Worm (Caenorhabditis elegans) whole organism, mixed stage, embryonic: Measurements from ENCODE around the gene F49F1.12.

Source experiments
- bed-3 ChIP-seq: fragments of 200-800 bp; sonication (Bioruptor generic); optimal IDR thresholded peaks from 3 replicates; lab custom pipeline; 2018; ENCODE audit warnings: mild to moderate bottlenecking, missing genetic modification characterization, moderate library complexity, missing compliant biosample characterization
- ceh-39 ChIP-seq: fragments of 150-350 bp; optimal IDR thresholded peaks from 2 replicates; lab custom pipeline; 2014; ENCODE audit warnings: missing biosample characterization, missing genetic modification characterization
- ceh-43 ChIP-seq: fragments of 200-800 bp; sonication (Bioruptor generic); optimal IDR thresholded peaks from 2 replicates; lab custom pipeline; 2018; ENCODE audit warnings: mild to moderate bottlenecking, missing genetic modification characterization, moderate library complexity, missing compliant biosample characterization
- ces-1 ChIP-seq: fragments of 150-350 bp; optimal IDR thresholded peaks from 2 replicates; lab custom pipeline; 2014; ENCODE audit warnings: missing biosample characterization, missing genetic modification reagents, missing genetic modification characterization
- ham-2 ChIP-seq: fragments of 200-800 bp; sonication (Bioruptor generic); optimal IDR thresholded peaks from 2 replicates; lab custom pipeline; 2018; ENCODE audit warnings: mild to moderate bottlenecking, missing genetic modification characterization, missing compliant biosample characterization
- lsy-2 ChIP-seq: fragments of 150-350 bp; optimal IDR thresholded peaks from 2 replicates; lab custom pipeline; 2014; ENCODE audit warnings: missing biosample characterization, missing genetic modification characterization
- nhr-237 ChIP-seq: fragments of 150-350 bp; optimal IDR thresholded peaks from 2 replicates; lab custom pipeline; 2014; ENCODE audit warnings: missing biosample characterization, missing genetic modification characterization
- tbx-8 ChIP-seq: fragments of 200-800 bp; sonication (Bioruptor generic); optimal IDR thresholded peaks from 2 replicates; lab custom pipeline; 2018; ENCODE audit warnings: mild to moderate bottlenecking, missing genetic modification characterization, moderate library complexity, missing compliant biosample characterization
- unc-120 ChIP-seq: sonication (generic microtip); optimal IDR thresholded peaks from 2 replicates; lab custom pipeline; 2017; ENCODE audit warnings: missing genetic modification characterization, missing compliant biosample characterization; ENCODE audit not compliant: poor library complexity, severe bottlenecking
- unc-62 ChIP-seq: fragments of 150-350 bp; optimal IDR thresholded peaks from 2 replicates; lab custom pipeline; 2014; ENCODE audit warnings: missing biosample characterization, missing genetic modification reagents, missing genetic modification characterization

The F49F1.12 gene

DNA sequence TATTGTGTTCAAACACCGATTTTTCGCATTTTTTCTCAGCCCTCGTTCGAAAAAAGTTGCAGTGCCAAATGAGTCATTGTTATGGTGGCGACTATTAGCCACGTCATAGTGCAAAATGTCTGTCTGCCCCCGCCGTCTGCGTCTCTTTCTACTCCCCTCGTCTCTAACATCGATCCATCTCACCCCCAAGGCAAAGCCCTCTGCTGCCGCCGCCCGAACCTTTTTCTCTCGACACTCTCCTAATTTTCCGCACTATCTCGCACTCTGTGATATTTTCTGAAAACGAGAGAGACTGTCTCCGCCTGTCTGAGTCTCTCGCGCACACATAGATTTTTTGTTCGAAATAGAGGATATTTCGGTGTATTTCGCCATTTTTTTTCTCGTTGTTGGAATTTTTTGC, 49.8 kb downstream of the F49F1.12 start:
- peak; percentile 56 for TF ChIP-seq ces-1 (GFP tag; lab: Kevin White, UChicago)
- TF ChIP-seq lsy-2, result no peak
- peak; percentile 17 for TF ChIP-seq nhr-237 (tag; lab: Kevin White, UChicago)
- TF ChIP-seq ceh-39 (tag; lab: Kevin White, UChicago), result no peak
- no peak for TF ChIP-seq bed-3 (GFP tag; lab: Kevin White, UChicago)
- no peak for TF ChIP-seq tbx-8 (GFP tag; lab: Kevin White, UChicago)
- TF ChIP-seq unc-120 (tag; lab: Kevin White, UChicago), result peak; percentile 36
- peak; percentile 19 for TF ChIP-seq unc-62 (GFP tag; lab: Kevin White, UChicago)
- TF ChIP-seq ham-2 (GFP tag; lab: Kevin White, UChicago), result peak; percentile 17
- no peak for TF ChIP-seq ceh-43
